Worm (Caenorhabditis elegans): Measurements from ENCODE around the gene E04F6.15.

The E04F6.15 gene

DNA sequence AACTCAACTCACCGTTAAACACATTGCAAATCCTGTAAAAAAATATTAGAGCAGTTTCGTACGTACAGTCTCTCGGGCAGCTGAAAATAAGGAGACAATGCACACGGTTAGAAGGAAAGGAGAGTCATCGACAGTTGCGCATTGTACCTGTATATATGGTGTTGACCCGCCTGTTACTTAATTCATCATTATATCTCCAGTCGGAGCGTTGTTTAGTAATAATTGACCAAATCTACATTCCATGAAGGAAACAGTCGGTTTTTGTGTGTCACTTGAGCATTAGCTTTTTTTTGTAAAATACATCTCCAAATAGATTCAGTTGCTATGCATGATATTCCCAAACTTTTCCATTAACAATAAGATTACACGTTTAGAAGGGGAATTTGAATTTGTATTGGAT, 48.6 kb downstream of the E04F6.15 start, which contains the start of gene C27H5.12:
C27H5.12 (minus strand) TSS at position 101 of the 400 bp plus-strand sequence.
- no peak for TF ChIP-seq ZK546.5 (tag; optimal IDR thresholded peaks at IDR 0.05)

Data from whole organism, L2 larva.